Worm (Caenorhabditis elegans): ENCODE results near the gene col-34.

col-34 gene

DNA sequence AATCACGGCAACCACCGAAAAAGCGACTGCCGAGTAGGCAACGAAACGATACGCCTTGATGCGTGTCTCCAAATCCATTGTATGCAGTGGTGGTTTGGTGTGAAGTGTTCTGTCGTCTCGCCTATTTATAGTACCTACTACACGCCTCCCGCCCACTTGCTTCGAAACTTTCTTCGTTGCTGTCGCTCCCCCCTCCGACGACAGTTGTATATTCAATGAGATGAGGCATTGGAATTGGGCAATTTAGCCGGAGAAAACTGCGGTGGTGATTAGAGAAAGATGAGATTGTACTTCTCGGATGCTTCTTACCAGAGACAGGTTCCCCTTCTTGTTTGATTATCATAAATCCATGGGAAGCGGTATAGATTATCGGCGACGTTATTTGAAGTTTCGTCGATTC is at the start of gene col-34:
col-34 (minus strand) TSS at position 101 of the 400 bp plus-strand sequence.
- TF ChIP-seq ref-1 (GFP tag; conservative IDR thresholded peaks at IDR 0.05) (no peak), T22C8.4 (GFP tag; IDR thresholded peaks at IDR 0.05) (no peak)

DNA sequence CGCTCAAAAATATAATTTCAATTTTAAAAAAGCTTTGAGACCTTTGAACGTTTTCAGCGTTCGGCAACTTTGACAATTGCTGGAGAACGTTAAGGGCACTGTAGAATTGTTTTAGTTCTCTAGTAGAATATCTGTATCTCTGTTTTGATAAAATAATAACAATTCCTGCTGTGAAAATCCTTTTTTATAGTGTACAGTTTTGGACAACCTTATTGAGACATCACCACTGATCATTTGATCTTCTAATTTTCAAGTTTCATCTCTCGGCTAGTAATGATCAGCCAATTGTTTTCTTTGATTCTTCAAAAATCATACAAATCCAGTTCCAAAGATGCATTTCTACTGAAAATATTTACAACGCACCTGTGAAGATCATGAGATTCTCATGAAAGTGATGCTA is 48.2 kb upstream of the col-34 start, which contains the start of gene F15E6.10:
F15E6.10 (plus strand) TSS at position 301 of the 400 bp plus-strand sequence.
- TF ChIP-seq klf-2 (GFP tag; conservative IDR thresholded peaks at IDR 0.05) (no peak), ref-1 (GFP tag; conservative IDR thresholded peaks at IDR 0.05) (no peak), flt-1 (GFP tag; IDR thresholded peaks at IDR 0.05) (no peak), cog-1 (tag; optimal IDR thresholded peaks at IDR 0.05) (no peak), med-1 (GFP tag; optimal IDR thresholded peaks at IDR 0.05; ENCODE audit: insufficient read depth) (no peak), T22C8.4 (GFP tag; IDR thresholded peaks at IDR 0.05) (no peak), ztf-29 (GFP tag; IDR thresholded peaks at IDR 0.05) (no peak), ztf-23 (GFP tag; IDR thresholded peaks at IDR 0.05) (no peak), tab-1 (GFP tag; IDR thresholded peaks at IDR 0.05) (no peak)

DNA sequence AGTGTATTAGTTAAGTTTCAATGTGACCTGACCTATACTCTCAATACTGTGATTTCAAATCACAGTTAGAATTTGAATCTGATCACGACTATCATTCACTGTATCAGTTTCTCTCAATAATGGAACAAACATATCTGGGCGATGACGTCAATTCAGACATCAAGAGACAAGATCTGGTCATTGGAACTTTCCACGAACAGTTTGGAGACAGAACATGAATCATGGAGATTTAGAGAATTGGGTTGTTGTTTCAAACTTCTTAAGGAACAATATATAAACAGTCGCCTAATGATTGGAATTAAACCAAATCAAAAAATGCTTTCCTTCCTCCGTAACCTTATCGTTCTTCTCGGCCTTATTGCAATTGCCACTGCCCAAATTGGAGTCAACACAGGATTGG is 46.8 kb upstream of the col-34 start, which contains the start of gene F15E6.4:
F15E6.4 (plus strand) TSS at position 301 of the 400 bp plus-strand sequence.
- TF ChIP-seq flt-1 (GFP tag; IDR thresholded peaks at IDR 0.05) = no peak
- no peak for TF ChIP-seq ztf-29 (GFP tag; IDR thresholded peaks at IDR 0.05)
- TF ChIP-seq tab-1 (GFP tag; IDR thresholded peaks at IDR 0.05) = no peak
- TF ChIP-seq T22C8.4 (GFP tag; IDR thresholded peaks at IDR 0.05) = no peak
- TF ChIP-seq klf-2 (GFP tag; conservative IDR thresholded peaks at IDR 0.05) = no peak
- TF ChIP-seq ref-1 (GFP tag; conservative IDR thresholded peaks at IDR 0.05) = no peak
- no peak for TF ChIP-seq cog-1 (tag; optimal IDR thresholded peaks at IDR 0.05)
- no peak for TF ChIP-seq med-1 (GFP tag; optimal IDR thresholded peaks at IDR 0.05; ENCODE audit: insufficient read depth)
- no peak for TF ChIP-seq ztf-23 (GFP tag; IDR thresholded peaks at IDR 0.05)

DNA sequence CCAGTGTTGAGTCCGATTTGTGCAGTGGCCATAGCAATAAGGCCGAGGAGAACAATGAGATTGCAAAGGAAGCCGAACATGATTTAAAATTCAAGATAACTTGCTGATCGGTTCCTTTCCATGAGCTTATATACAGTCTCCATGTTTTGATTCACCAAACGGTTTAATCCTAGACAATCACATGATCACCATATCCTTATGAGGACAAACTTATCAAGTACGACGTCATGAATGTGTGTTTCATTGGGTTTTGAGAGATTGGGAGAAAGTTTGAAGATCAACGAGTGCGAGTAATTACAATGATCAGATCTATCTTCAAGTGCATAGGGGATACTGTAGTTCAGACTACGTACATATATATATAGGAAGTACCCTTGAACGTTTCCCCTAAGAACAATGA is 46.1 kb upstream of the col-34 start, which contains the start of gene dct-7:
dct-7 (minus strand) TSS at position 101 of the 400 bp plus-strand sequence.
- TF ChIP-seq ztf-23 (GFP tag; IDR thresholded peaks at IDR 0.05) = no peak
- no peak for TF ChIP-seq tab-1 (GFP tag; IDR thresholded peaks at IDR 0.05)
- TF ChIP-seq klf-2 (GFP tag; conservative IDR thresholded peaks at IDR 0.05) = no peak
- TF ChIP-seq flt-1 (GFP tag; IDR thresholded peaks at IDR 0.05) = no peak
- no peak for TF ChIP-seq cog-1 (tag; optimal IDR thresholded peaks at IDR 0.05)
- TF ChIP-seq T22C8.4 (GFP tag; IDR thresholded peaks at IDR 0.05) = no peak
- no peak for TF ChIP-seq ztf-29 (GFP tag; IDR thresholded peaks at IDR 0.05)
- no peak for TF ChIP-seq med-1 (GFP tag; optimal IDR thresholded peaks at IDR 0.05; ENCODE audit: insufficient read depth)
- no peak for TF ChIP-seq ref-1 (GFP tag; conservative IDR thresholded peaks at IDR 0.05)

DNA sequence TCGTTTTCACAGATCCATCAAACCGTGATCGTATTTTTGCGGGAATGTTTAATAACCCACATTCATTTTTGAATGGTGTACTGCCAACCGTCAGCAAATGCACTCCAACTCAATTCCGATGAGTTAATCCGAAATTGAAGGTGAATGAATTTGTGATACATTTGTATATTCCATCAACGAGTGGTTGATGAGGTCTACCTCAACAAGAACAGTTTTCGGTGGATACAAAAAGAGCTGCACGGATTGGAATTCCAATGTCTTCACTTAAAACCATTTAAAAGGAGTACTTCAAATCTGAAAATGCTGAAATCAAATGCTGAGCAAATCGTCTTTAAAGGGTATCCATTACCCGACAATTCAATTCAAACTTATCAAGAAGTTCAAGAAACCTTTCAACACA is 44.9 kb upstream of the col-34 start, which contains the start of gene F15E6.5:
F15E6.5 (plus strand) TSS at position 301 of the 400 bp plus-strand sequence.
- TF ChIP-seq ztf-29 (GFP tag; IDR thresholded peaks at IDR 0.05) (no peak), med-1 (GFP tag; optimal IDR thresholded peaks at IDR 0.05; ENCODE audit: insufficient read depth) (no peak), flt-1 (GFP tag; IDR thresholded peaks at IDR 0.05) (no peak), cog-1 (tag; optimal IDR thresholded peaks at IDR 0.05) (no peak), klf-2 (GFP tag; conservative IDR thresholded peaks at IDR 0.05) (no peak), ref-1 (GFP tag; conservative IDR thresholded peaks at IDR 0.05) (no peak), tab-1 (GFP tag; IDR thresholded peaks at IDR 0.05) (no peak), ztf-23 (GFP tag; IDR thresholded peaks at IDR 0.05) (no peak), T22C8.4 (GFP tag; IDR thresholded peaks at IDR 0.05) (no peak)

DNA sequence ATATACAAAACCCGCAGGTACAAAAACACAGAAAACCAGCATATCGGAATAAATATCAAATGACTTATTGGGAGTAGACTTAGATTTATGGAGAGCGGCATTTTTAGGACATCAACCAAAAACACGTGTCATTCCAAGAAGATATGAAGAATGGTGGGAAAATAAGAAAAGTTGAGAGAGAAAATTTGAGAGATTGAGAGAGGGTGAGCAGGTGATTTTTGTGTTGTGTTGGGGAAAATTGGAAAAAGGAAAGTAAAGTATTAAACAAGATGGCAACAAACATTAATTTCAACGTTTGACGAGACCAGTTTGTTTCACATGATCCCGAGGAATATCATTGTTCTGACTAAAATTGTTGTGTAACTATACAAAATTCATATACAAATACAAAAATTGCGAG is 43.9 kb upstream of the col-34 start, which contains the start of gene srv-4:
srv-4 (minus strand) TSS at position 101 of the 400 bp plus-strand sequence.
- no peak for TF ChIP-seq ref-1 (GFP tag; conservative IDR thresholded peaks at IDR 0.05)
- no peak for TF ChIP-seq cog-1 (tag; optimal IDR thresholded peaks at IDR 0.05)

DNA sequence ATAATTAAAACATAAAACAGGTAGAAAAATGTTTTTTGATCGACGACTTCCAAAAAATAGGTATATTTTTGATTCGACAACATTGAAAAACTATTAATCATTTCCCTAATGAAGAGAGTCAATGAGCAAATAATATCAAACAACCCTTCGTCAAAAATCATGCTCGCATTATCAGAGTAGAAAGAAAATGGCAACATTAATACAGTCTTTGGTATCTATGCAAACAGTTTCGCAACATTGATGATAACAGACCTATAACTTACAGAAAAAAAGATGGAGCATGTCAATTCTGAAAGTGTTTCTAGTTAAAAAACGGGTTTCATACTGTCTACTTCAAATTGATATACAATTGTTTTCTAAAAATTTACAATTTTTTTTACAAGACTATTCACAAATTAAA is 40.6 kb upstream of the col-34 start:
- TF ChIP-seq T22C8.4 (GFP tag; IDR thresholded peaks at IDR 0.05) (no peak), ref-1 (GFP tag; conservative IDR thresholded peaks at IDR 0.05) (no peak)

DNA sequence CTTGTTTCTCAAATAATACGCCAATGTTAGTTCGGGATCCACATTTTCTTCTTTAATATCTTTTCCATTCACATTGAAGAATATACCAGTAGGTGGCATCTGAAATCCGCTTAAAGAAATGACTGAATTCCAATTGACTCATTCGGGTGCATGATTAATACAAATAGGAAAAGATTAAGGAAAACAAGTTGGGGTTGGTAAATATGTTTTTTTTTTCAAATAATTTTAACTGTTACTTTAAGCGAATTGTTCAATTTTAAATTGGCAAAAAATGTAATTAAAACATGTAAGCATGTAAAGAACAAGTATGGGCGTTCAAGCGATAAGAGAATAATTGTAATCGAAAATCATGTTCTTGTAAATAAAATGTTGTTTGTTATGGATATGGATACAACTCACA is 39.6 kb upstream of the col-34 start, which contains the start of gene F15E6.6:
F15E6.6 (minus strand) TSS at position 101 of the 400 bp plus-strand sequence.
- TF ChIP-seq ztf-23 (GFP tag; IDR thresholded peaks at IDR 0.05) (no peak), ref-1 (GFP tag; conservative IDR thresholded peaks at IDR 0.05) (no peak), med-1 (GFP tag; optimal IDR thresholded peaks at IDR 0.05; ENCODE audit: insufficient read depth) (no peak), ztf-29 (GFP tag; IDR thresholded peaks at IDR 0.05) (no peak), klf-2 (GFP tag; conservative IDR thresholded peaks at IDR 0.05) (no peak), T22C8.4 (GFP tag; IDR thresholded peaks at IDR 0.05) (no peak), flt-1 (GFP tag; IDR thresholded peaks at IDR 0.05) (no peak), tab-1 (GFP tag; IDR thresholded peaks at IDR 0.05) (no peak), cog-1 (tag; optimal IDR thresholded peaks at IDR 0.05) (no peak)

DNA sequence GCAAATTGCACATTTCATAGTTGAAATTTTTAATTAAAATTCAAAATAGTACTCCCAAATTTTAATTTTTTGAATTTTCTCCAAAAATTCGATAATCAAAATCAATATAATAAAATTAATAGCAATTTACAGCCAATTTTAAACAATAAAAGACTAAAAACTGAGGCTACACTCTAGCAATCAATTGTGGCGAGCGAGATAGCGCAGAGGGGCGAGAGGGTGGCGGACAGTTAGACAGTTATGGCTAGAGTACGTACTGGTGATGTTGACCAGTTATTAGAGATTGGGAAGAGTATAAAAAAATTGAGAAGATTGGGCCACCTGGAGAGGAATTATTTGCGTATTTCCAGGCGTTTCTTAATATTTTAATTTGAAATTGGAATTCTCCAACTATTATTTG is 33.3 kb upstream of the col-34 start, which contains the start of gene nhr-78:
nhr-78 (minus strand) TSS at position 182 of the 400 bp plus-strand sequence.
- TF ChIP-seq med-1 (GFP tag; optimal IDR thresholded peaks at IDR 0.05; ENCODE audit: insufficient read depth) = no peak
- TF ChIP-seq T22C8.4 (GFP tag; IDR thresholded peaks at IDR 0.05) = no peak
- TF ChIP-seq flt-1 (GFP tag; IDR thresholded peaks at IDR 0.05) = no peak
- TF ChIP-seq tab-1 (GFP tag; IDR thresholded peaks at IDR 0.05) = no peak
- no peak for TF ChIP-seq cog-1 (tag; optimal IDR thresholded peaks at IDR 0.05)
- TF ChIP-seq ztf-23 (GFP tag; IDR thresholded peaks at IDR 0.05) = no peak
- TF ChIP-seq ref-1 (GFP tag; conservative IDR thresholded peaks at IDR 0.05) = no peak
- no peak for TF ChIP-seq klf-2 (GFP tag; conservative IDR thresholded peaks at IDR 0.05)
- TF ChIP-seq ztf-29 (GFP tag; IDR thresholded peaks at IDR 0.05) = no peak

DNA sequence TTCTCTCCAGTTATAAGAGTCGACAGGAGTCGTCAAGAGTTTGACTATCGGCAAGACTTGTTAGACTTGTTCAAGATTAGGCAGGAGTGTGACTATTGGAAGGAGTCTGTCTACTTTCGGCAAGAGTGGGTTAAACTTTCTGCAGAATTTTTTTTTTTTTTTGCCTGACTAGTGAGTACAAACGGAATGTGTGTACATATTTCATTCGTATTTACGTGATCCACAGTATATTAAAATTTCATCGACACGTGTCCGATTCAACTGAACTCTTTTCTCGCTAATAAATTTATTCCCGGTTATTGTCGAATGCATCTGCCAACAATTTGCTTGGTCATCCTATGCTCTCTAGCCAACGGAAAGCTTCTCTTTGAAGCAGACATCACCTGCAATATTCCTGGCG is 27.8 kb upstream of the col-34 start, which contains the start of gene F36A4.1:
F36A4.1 (plus strand) TSS at position 301 of the 400 bp plus-strand sequence.
- TF ChIP-seq cog-1 (tag; optimal IDR thresholded peaks at IDR 0.05) = no peak
- no peak for TF ChIP-seq tab-1 (GFP tag; IDR thresholded peaks at IDR 0.05)
- no peak for TF ChIP-seq ztf-23 (GFP tag; IDR thresholded peaks at IDR 0.05)
- TF ChIP-seq flt-1 (GFP tag; IDR thresholded peaks at IDR 0.05) = no peak
- no peak for TF ChIP-seq klf-2 (GFP tag; conservative IDR thresholded peaks at IDR 0.05)
- no peak for TF ChIP-seq ref-1 (GFP tag; conservative IDR thresholded peaks at IDR 0.05)
- TF ChIP-seq T22C8.4 (GFP tag; IDR thresholded peaks at IDR 0.05) = no peak
- no peak for TF ChIP-seq med-1 (GFP tag; optimal IDR thresholded peaks at IDR 0.05; ENCODE audit: insufficient read depth)
- TF ChIP-seq ztf-29 (GFP tag; IDR thresholded peaks at IDR 0.05) = no peak

Data from whole organism, midembryonic.